Fruit fly (Drosophila melanogaster): ENCODE results near the gene CG4360.

DNA sequence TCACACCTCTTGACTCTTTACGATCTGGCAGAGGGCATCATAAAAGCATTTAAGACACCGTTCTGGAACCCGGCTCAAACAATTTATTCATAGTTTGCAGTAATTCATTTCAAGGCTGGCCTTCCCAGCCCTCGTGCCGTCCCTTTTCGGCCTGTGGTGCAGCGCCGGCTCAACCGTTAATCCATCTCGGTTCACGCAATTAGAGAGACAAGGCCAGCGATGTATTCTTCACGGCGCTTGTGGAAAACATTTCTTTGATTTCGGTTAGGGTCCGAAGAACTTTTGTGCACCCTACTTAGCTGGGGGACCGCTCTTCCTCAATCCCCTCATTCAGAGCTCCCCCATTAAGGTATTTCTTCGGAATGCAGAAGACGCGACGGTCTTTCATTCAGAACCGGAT is 36.7 kb downstream of the CG4360 start:
- TF ChIP-seq CG8478 (optimal IDR thresholded peaks at IDR 0.05) (no peak), usp (GFP tag; optimal IDR thresholded peaks at IDR 0.05) (no peak), psq (optimal IDR thresholded peaks at IDR 0.05) (no peak), pan (optimal IDR thresholded peaks at IDR 0.05) (no peak), Dll (optimal IDR thresholded peaks at IDR 0.05) (no peak)
